Fruit fly (Drosophila melanogaster): ENCODE measurements around the gene Acbp5.
A peak's percentile ranks its signal among the peaks of the same experiment; 100 is the strongest.

Acbp5 gene

DNA sequence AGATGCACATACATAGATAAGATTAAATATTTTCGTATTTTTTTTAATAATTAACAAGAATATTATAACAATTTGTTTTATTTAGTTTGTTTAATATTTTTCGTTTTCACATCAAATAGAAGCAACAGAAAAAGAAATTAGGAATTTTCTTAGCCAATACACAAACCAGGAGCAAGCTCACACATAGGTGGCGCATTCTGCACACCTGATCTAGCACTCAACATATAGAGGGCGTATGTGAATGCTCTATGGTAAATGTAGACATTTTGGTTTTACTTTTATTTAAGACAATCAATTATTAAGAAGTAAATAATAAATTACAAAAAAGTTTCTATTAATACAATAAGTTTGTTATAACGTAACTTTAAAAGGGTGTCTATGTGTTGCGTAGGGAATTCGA is 39.5 kb downstream of the Acbp5 start (continued):
- TF ChIP-seq CG18764 (GFP tag; optimal IDR thresholded peaks at IDR 0.05): peak; percentile 8
- TF ChIP-seq Fer3 (tag; optimal IDR thresholded peaks at IDR 0.05): peak; percentile 24
- TF ChIP-seq fru (optimal IDR thresholded peaks at IDR 0.05): no peak
- TF ChIP-seq CG7928 (GFP tag; optimal IDR thresholded peaks at IDR 0.05): no peak
- no peak for TF ChIP-seq kah (GFP tag; optimal IDR thresholded peaks at IDR 0.05)
- TF ChIP-seq NfI (GFP tag; optimal IDR thresholded peaks at IDR 0.05): peak; percentile 32
- TF ChIP-seq H15 (GFP tag; IDR thresholded peaks at IDR 0.05): peak; percentile 43; the same call in 1 of the 3 replicates
- peak; percentile 9 for TF ChIP-seq CG4424 (GFP tag; optimal IDR thresholded peaks at IDR 0.05)
- TF ChIP-seq CG12219 (GFP tag; optimal IDR thresholded peaks at IDR 0.05): no peak
- TF ChIP-seq CG33213 (GFP tag; optimal IDR thresholded peaks at IDR 0.05): peak; percentile 25
- TF ChIP-seq CG34224 (GFP tag; IDR thresholded peaks at IDR 0.05; ENCODE audit: partially characterized antibody): no peak
- peak; percentile 25 for TF ChIP-seq sug (tag; optimal IDR thresholded peaks at IDR 0.05)
- no peak for TF ChIP-seq Sry-β (GFP tag; optimal IDR thresholded peaks at IDR 0.05)
- TF ChIP-seq jigr1 (GFP tag; IDR thresholded peaks at IDR 0.05): peak; percentile 65; the same call in 1 of the 3 replicates
- peak; percentile 49; the same call in 1 of the 2 replicates for TF ChIP-seq CG7372 (GFP tag; IDR thresholded peaks at IDR 0.05)
- TF ChIP-seq Kr (GFP tag; optimal IDR thresholded peaks at IDR 0.05): no peak
- no peak for TF ChIP-seq CG9727 (GFP tag; optimal IDR thresholded peaks at IDR 0.05)
- peak; percentile 40 for TF ChIP-seq CG11504 (tag; optimal IDR thresholded peaks at IDR 0.05)
- peak; percentile 18; the same call in 1 of the 2 replicates for TF ChIP-seq onecut (GFP tag; IDR thresholded peaks at IDR 0.05)
- no peak for TF ChIP-seq hbn (GFP tag; IDR thresholded peaks at IDR 0.05; ENCODE audit: partially characterized antibody)
- TF ChIP-seq grau (tag; optimal IDR thresholded peaks at IDR 0.05): peak; percentile 27
- TF ChIP-seq CG18476 (GFP tag; optimal IDR thresholded peaks at IDR 0.05): no peak
- no peak for TF ChIP-seq CG8944 (GFP tag; optimal IDR thresholded peaks at IDR 0.05)
- peak; percentile 53 for TF ChIP-seq CG3847 (GFP tag; IDR thresholded peaks at IDR 0.05)
- peak; percentile 25 for TF ChIP-seq bcd (GFP tag; optimal IDR thresholded peaks at IDR 0.05)
- TF ChIP-seq shn (GFP tag; optimal IDR thresholded peaks at IDR 0.05): no peak
- peak; percentile 67 for TF ChIP-seq CG11085 (GFP tag; IDR thresholded peaks at IDR 0.05)
- TF ChIP-seq Sry-δ (GFP tag; optimal IDR thresholded peaks at IDR 0.05): no peak
- no peak for TF ChIP-seq Sin3A (optimal IDR thresholded peaks at IDR 0.05)
- peak; percentile 100 for TF ChIP-seq Dip2 (GFP tag; IDR thresholded peaks at IDR 0.05)
- TF ChIP-seq CG7987 (GFP tag; optimal IDR thresholded peaks at IDR 0.05): no peak
- peak; percentile 20 for TF ChIP-seq CG16815 (GFP tag; optimal IDR thresholded peaks at IDR 0.05)
- peak; percentile 3 for TF ChIP-seq CG17912 (GFP tag; optimal IDR thresholded peaks at IDR 0.05)
- no peak for TF ChIP-seq CG15269 (tag; optimal IDR thresholded peaks at IDR 0.05)
- TF ChIP-seq CG14441 (GFP tag; IDR thresholded peaks at IDR 0.05): peak; percentile 45
- no peak for TF ChIP-seq CG15073 (GFP tag; optimal IDR thresholded peaks at IDR 0.05)
- TF ChIP-seq Xrp1 (GFP tag; IDR thresholded peaks at IDR 0.05): no peak
- no peak for TF ChIP-seq trh (GFP tag; optimal IDR thresholded peaks at IDR 0.05)
- TF ChIP-seq CG13296 (GFP tag; optimal IDR thresholded peaks at IDR 0.05): no peak
- peak; percentile 54 for TF ChIP-seq CG10366 (GFP tag; IDR thresholded peaks at IDR 0.05)
- no peak for TF ChIP-seq CG15514 (GFP tag; optimal IDR thresholded peaks at IDR 0.05)
- TF ChIP-seq Abd-B (GFP tag; optimal IDR thresholded peaks at IDR 0.05): peak; percentile 7
- no peak for TF ChIP-seq HHEX (GFP tag; optimal IDR thresholded peaks at IDR 0.05)
- TF ChIP-seq Mrtf (GFP tag; IDR thresholded peaks at IDR 0.05): peak; percentile 43; the same call in 2 of the 3 replicates
- TF ChIP-seq CoRest (tag; optimal IDR thresholded peaks at IDR 0.05): peak; percentile 23
- TF ChIP-seq chif (GFP tag; optimal IDR thresholded peaks at IDR 0.05): peak in 1 of 2 experiments; percentile 40
- TF ChIP-seq Lhr (GFP tag; optimal IDR thresholded peaks at IDR 0.05): peak; percentile 31
- peak; percentile 42 for TF ChIP-seq CG5245 (GFP tag; optimal IDR thresholded peaks at IDR 0.05)
- TF ChIP-seq Trl (optimal IDR thresholded peaks at IDR 0.05): no peak
- TF ChIP-seq Trl (GFP tag; optimal IDR thresholded peaks at IDR 0.05): no peak
- TF ChIP-seq CG34422 (GFP tag; IDR thresholded peaks at IDR 0.05): peak; percentile 15; the same call in 1 of the 3 replicates
- no peak for TF ChIP-seq CG6175 (GFP tag; IDR thresholded peaks at IDR 0.05)

All from whole organism, embryonic.